Worm (Caenorhabditis elegans) whole organism, L1 larva: Measurements from ENCODE around the gene F41E6.1.

Experiments
- C04F5.9 ChIP-seq: sonication (generic microtip); optimal IDR thresholded peaks from 2 replicates; lab custom pipeline; 2016; ENCODE audit warnings: missing genetic modification characterization, missing compliant biosample characterization
- C16A3.4 ChIP-seq: fragments of 150-350 bp; optimal IDR thresholded peaks from 2 replicates; lab custom pipeline; 2014; ENCODE audit warnings: missing biosample characterization, missing genetic modification characterization
- Y116A8C.19 ChIP-seq: sonication (generic microtip); optimal IDR thresholded peaks from 2 replicates; lab custom pipeline; 2016; ENCODE audit warnings: missing compliant biosample characterization, missing genetic modification characterization, borderline replicate concordance
- alr-1 ChIP-seq: fragments of 200-800 bp; sonication (Bioruptor generic); optimal IDR thresholded peaks from 2 replicates; lab custom pipeline; 2018; ENCODE audit warnings: borderline replicate concordance, mild to moderate bottlenecking, missing genetic modification characterization, missing compliant biosample characterization
- aly-2 ChIP-seq: fragments of 150-350 bp; optimal IDR thresholded peaks from 2 replicates; lab custom pipeline; 2014; ENCODE audit warnings: missing biosample characterization, missing genetic modification characterization
- ama-1 ChIP-seq: fragments of 150-350 bp; optimal IDR thresholded peaks from 2 replicates; lab custom pipeline; 2014
- ceh-8 ChIP-seq: fragments of 200-800 bp; sonication (Bioruptor generic); optimal IDR thresholded peaks from 2 replicates; lab custom pipeline; 2018; ENCODE audit warnings: mild to moderate bottlenecking, missing genetic modification characterization, moderate library complexity, missing compliant biosample characterization
- ceh-82 ChIP-seq, 3 experiments: fragments of 150-350 bp in 1 of 3; sonication (generic microtip) in 2 of 3; optimal IDR thresholded peaks; 2 replicates each; lab custom pipeline; 2014 to 2017; ENCODE audit warnings: missing biosample characterization in 3 of 3, missing genetic modification characterization in 3 of 3
- ceh-88 ChIP-seq: fragments of 200-800 bp; sonication (Bioruptor generic); IDR thresholded peaks from 2 replicates; pipeline ENCODE4 v1.3.6; 2022; ENCODE audit warnings: missing genetic modification characterization, missing compliant biosample characterization
- ces-1 ChIP-seq: fragments of 150-350 bp; optimal IDR thresholded peaks from 2 replicates; lab custom pipeline; 2014; ENCODE audit warnings: missing biosample characterization, missing genetic modification reagents, missing genetic modification characterization
- efl-1 ChIP-seq, 4 experiments: fragments of 150-350 bp; optimal IDR thresholded peaks in 3 of 4; peaks in 1 of 4; 1 replicate in 1 of 4; 2 replicates in 3 of 4; lab custom pipeline; 2014; ENCODE audit warnings: missing biosample characterization in 2 of 4, missing genetic modification characterization in 2 of 4, missing genetic modification reagents in 2 of 4
- efl-3 ChIP-seq: fragments of 200-800 bp; sonication (Bioruptor generic); optimal IDR thresholded peaks from 2 replicates; lab custom pipeline; 2018; ENCODE audit warnings: mild to moderate bottlenecking, missing genetic modification characterization, missing compliant biosample characterization
- egl-13 ChIP-seq: sonication (generic microtip); optimal IDR thresholded peaks from 2 replicates; lab custom pipeline; 2016; ENCODE audit warnings: missing genotype, missing genetic modification reagents, missing genetic modification characterization, missing compliant biosample characterization
- elt-3 ChIP-seq, 6 experiments: fragments of 150-350 bp in 1 of 6; sonication (generic microtip); optimal IDR thresholded peaks; 2 replicates each; lab custom pipeline; 2017 to 2018; ENCODE audit warnings: missing biosample characterization in 6 of 6, missing genetic modification characterization in 6 of 6, inconsistent platforms in 1 of 6
- ets-5 ChIP-seq: fragments of 200-800 bp; sonication (Bioruptor generic); IDR thresholded peaks from 2 replicates; pipeline ENCODE4 v1.3.6; 2022; ENCODE audit warnings: missing genetic modification characterization, missing compliant biosample characterization
- fkh-10 ChIP-seq: sonication (generic microtip); optimal IDR thresholded peaks from 2 replicates; lab custom pipeline; 2017; ENCODE audit warnings: missing biosample characterization, missing genetic modification reagents, missing genetic modification characterization
- grh-1 ChIP-seq: fragments of 200-800 bp; sonication (Bioruptor generic); IDR thresholded peaks from 2 replicates; pipeline ENCODE4 v1.3.6; 2022; ENCODE audit warnings: missing genetic modification reagents, missing genetic modification characterization, missing compliant biosample characterization
- hlh-17 ChIP-seq: fragments of 200-800 bp; sonication (Bioruptor generic); optimal IDR thresholded peaks from 2 replicates; lab custom pipeline; 2018; ENCODE audit warnings: missing genetic modification characterization, mild to moderate bottlenecking, missing compliant biosample characterization, moderate library complexity, borderline replicate concordance
- hlh-4 ChIP-seq: sonication (generic microtip); optimal IDR thresholded peaks from 2 replicates; lab custom pipeline; 2016; ENCODE audit warnings: mild to moderate bottlenecking, missing genetic modification characterization, missing compliant biosample characterization
- hpl-2 ChIP-seq: fragments of 150-350 bp; optimal IDR thresholded peaks from 2 replicates; lab custom pipeline; 2014; ENCODE audit warnings: missing biosample characterization, missing genetic modification reagents, missing genetic modification characterization
- jun-1 ChIP-seq: fragments of 150-350 bp; optimal IDR thresholded peaks from 2 replicates; lab custom pipeline; 2014; ENCODE audit warnings: missing biosample characterization, missing genetic modification reagents, missing genetic modification characterization
- lin-13 ChIP-seq: fragments of 150-350 bp; optimal IDR thresholded peaks from 2 replicates; lab custom pipeline; 2014; ENCODE audit warnings: missing biosample characterization, missing genetic modification reagents, missing genetic modification characterization
- lin-14 ChIP-seq: fragments of 200-800 bp; sonication (Bioruptor generic); optimal IDR thresholded peaks from 2 replicates; lab custom pipeline; 2018; ENCODE audit warnings: mild to moderate bottlenecking, missing genetic modification characterization, moderate library complexity, missing compliant biosample characterization
- lin-15B ChIP-seq: fragments of 150-350 bp; sonication (generic microtip); optimal IDR thresholded peaks from 3 replicates; lab custom pipeline; 2014; ENCODE audit warnings: missing biosample characterization, missing genetic modification characterization
- lin-35 ChIP-seq, 2 experiments: fragments of 150-350 bp; optimal IDR thresholded peaks; 2 replicates each; lab custom pipeline; 2014; ENCODE audit warnings: missing biosample characterization in 2 of 2, missing genetic modification characterization in 2 of 2, missing genetic modification reagents in 2 of 2
- lsy-2 ChIP-seq, 2 experiments: fragments of 150-350 bp; optimal IDR thresholded peaks; 2 replicates each; lab custom pipeline; 2014; ENCODE audit warnings: missing biosample characterization in 2 of 2, missing genetic modification characterization in 2 of 2
- mab-9 ChIP-seq: fragments of 200-800 bp; sonication (Bioruptor generic); IDR thresholded peaks from 2 replicates; pipeline ENCODE4 v1.3.6; 2022; ENCODE audit warnings: missing genetic modification reagents, missing genetic modification characterization, missing compliant biosample characterization
- mdl-1 ChIP-seq, 2 experiments: fragments of 150-350 bp; optimal IDR thresholded peaks; 2 replicates each; lab custom pipeline; 2014 to 2017; ENCODE audit warnings: missing biosample characterization in 2 of 2, missing genetic modification characterization in 2 of 2, inconsistent platforms in 1 of 2
- mef-2 ChIP-seq: fragments of 150-350 bp; optimal IDR thresholded peaks from 2 replicates; lab custom pipeline; 2014; ENCODE audit warnings: missing biosample characterization, missing genetic modification characterization
- mep-1 ChIP-seq: fragments of 150-350 bp; optimal IDR thresholded peaks from 2 replicates; lab custom pipeline; 2014; ENCODE audit warnings: missing biosample characterization, missing genetic modification characterization
- nhr-11 ChIP-seq: fragments of 150-350 bp; optimal IDR thresholded peaks from 2 replicates; lab custom pipeline; 2014; ENCODE audit warnings: missing biosample characterization, missing genetic modification characterization
- nhr-12 ChIP-seq: sonication (generic microtip); optimal IDR thresholded peaks from 2 replicates; lab custom pipeline; 2017; ENCODE audit warnings: missing biosample characterization, missing genetic modification characterization
- nhr-19 ChIP-seq: fragments of 200-800 bp; sonication (Bioruptor generic); conservative IDR thresholded peaks from 2 replicates; pipeline ENCODE4 v1.3.6; 2022; ENCODE audit warnings: missing genetic modification characterization, missing compliant biosample characterization
- nhr-237 ChIP-seq: fragments of 150-350 bp; optimal IDR thresholded peaks from 2 replicates; lab custom pipeline; 2014; ENCODE audit warnings: missing biosample characterization, missing genetic modification characterization
- nhr-47 ChIP-seq: sonication (generic microtip); optimal IDR thresholded peaks from 2 replicates; lab custom pipeline; 2016; ENCODE audit warnings: mild to moderate bottlenecking, missing genetic modification characterization, moderate library complexity, missing compliant biosample characterization
- nhr-71 ChIP-seq: sonication (generic microtip); optimal IDR thresholded peaks from 2 replicates; lab custom pipeline; 2016; ENCODE audit warnings: mild to moderate bottlenecking, missing genetic modification characterization, moderate library complexity, missing compliant biosample characterization
- nhr-76 ChIP-seq: sonication (generic microtip); optimal IDR thresholded peaks from 2 replicates; lab custom pipeline; 2017; ENCODE audit warnings: missing biosample characterization, missing genetic modification characterization
- nhr-85 ChIP-seq: sonication (generic microtip); peaks from one replicate; lab custom pipeline; 2016; ENCODE audit warnings: missing genetic modification characterization, inconsistent platforms, missing compliant biosample characterization
- pag-3 ChIP-seq: sonication (generic microtip); optimal IDR thresholded peaks from 2 replicates; lab custom pipeline; 2017; ENCODE audit warnings: missing genetic modification characterization, mild to moderate bottlenecking, missing compliant biosample characterization, antibody characterized with exemption, borderline replicate concordance; ENCODE audit not compliant: insufficient read depth
- pax-3 ChIP-seq: fragments of 200-800 bp; sonication (Bioruptor generic); optimal IDR thresholded peaks from 2 replicates; lab custom pipeline; 2018; ENCODE audit warnings: mild to moderate bottlenecking, missing genetic modification characterization, moderate library complexity, missing compliant biosample characterization
- rnt-1 ChIP-seq: sonication (generic microtip); optimal IDR thresholded peaks from 2 replicates; lab custom pipeline; 2016; ENCODE audit warnings: mild to moderate bottlenecking, missing genetic modification characterization, moderate library complexity, missing compliant biosample characterization
- sox-4 ChIP-seq: sonication (generic microtip); optimal IDR thresholded peaks from 2 replicates; lab custom pipeline; 2016; ENCODE audit warnings: missing genetic modification characterization, missing compliant biosample characterization
- sup-37 ChIP-seq: fragments of 200-800 bp; sonication (Bioruptor generic); optimal IDR thresholded peaks from 2 replicates; lab custom pipeline; 2018; ENCODE audit warnings: mild to moderate bottlenecking, missing genetic modification characterization, missing compliant biosample characterization
- swsn-7 ChIP-seq: sonication (generic microtip); optimal IDR thresholded peaks from 2 replicates; lab custom pipeline; 2016; ENCODE audit warnings: missing genetic modification characterization, missing compliant biosample characterization
- tbx-2 ChIP-seq: sonication (generic microtip); optimal IDR thresholded peaks from 2 replicates; lab custom pipeline; 2016; ENCODE audit warnings: missing genetic modification characterization, missing compliant biosample characterization
- tlp-1 ChIP-seq: fragments of 150-350 bp; optimal IDR thresholded peaks from 2 replicates; lab custom pipeline; 2014; ENCODE audit warnings: missing biosample characterization, missing genetic modification characterization
- unc-98 ChIP-seq: fragments of 200-800 bp; sonication (Bioruptor generic); IDR thresholded peaks from 2 replicates; pipeline ENCODE4 v1.3.6; 2022; ENCODE audit warnings: missing genetic modification characterization, missing compliant biosample characterization
- vab-15 ChIP-seq: sonication (generic microtip); optimal IDR thresholded peaks from 2 replicates; lab custom pipeline; 2017; ENCODE audit warnings: missing genotype, mild to moderate bottlenecking, missing genetic modification characterization, missing compliant biosample characterization
- zag-1 ChIP-seq: fragments of 150-350 bp; optimal IDR thresholded peaks from 2 replicates; lab custom pipeline; 2014; ENCODE audit warnings: missing biosample characterization, missing genetic modification characterization
- zip-4 ChIP-seq: fragments of 200-800 bp; sonication (Bioruptor generic); optimal IDR thresholded peaks from 2 replicates; lab custom pipeline; 2018; ENCODE audit warnings: mild to moderate bottlenecking, missing genetic modification characterization, moderate library complexity, missing compliant biosample characterization

Gene F41E6.1

DNA sequence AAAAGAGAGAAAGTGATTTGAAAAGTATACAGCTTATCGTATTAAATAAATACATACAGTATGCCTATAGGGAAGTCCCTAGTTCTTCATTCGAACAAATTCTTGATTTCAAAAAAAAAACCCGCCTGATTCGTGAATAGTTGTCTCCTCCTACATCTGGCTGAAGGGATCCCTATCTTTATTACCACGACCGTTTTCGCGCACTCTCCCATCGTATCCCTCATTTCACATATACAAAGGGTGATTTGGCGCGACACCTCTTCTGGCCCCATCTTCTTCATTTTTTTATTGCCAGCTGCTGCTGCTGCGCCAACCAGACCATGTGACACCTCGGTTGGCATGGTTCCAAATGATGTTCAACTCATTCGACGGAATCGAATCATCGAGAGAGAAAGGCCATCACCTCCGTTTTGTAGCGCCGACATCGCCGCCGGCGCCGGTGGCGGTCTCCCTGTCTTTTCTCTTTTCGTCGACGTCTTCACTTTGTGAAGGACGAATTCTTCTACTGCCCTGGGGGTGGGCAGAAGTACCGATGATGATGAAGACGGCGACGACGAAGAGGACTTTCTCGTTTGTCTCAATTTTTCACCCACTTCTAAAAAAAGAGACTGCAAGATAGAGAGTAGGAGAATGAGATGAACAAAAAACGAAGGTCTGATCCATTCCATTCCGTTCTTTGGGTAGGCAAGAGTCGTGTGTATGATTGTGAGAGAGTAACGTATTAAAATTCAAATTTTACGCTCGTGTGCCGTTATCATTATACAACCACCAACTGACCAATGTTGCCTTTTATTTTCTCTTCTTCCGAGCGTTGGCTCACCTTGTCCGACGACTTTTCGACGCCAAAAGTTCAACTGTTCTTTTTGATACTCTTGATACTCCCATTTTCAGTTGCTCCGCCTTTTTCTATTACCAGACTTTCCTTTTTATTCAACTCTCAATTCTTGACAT lies 39.9 kb downstream of the F41E6.1 start:
- TF ChIP-seq C04F5.9 (tag; lab: Kevin White, UChicago) (no peak), nhr-19 (GFP tag; lab: Robert Waterston, UW) (peak; percentile 64), mef-2 (tag; lab: Kevin White, UChicago) (no peak), lin-15B (tag; lab: Kevin White, UChicago) (no peak), ces-1 (GFP tag; lab: Kevin White, UChicago) (no peak), unc-98 (GFP tag; lab: Robert Waterston, UW) (no peak), Y116A8C.19 (tag; lab: Kevin White, UChicago) (no peak), hlh-17 (GFP tag; lab: Kevin White, UChicago) (no peak), ceh-82 (tag; optimal IDR thresholded peaks at IDR 0.05; lab: Kevin White, UChicago) (peak in 1 of 3 experiments; percentile 19), ceh-8 (no peak), aly-2 (no peak), hpl-2 (GFP tag; lab: Kevin White, UChicago) (no peak), efl-1 (optimal IDR thresholded peaks at IDR 0.05; lab: Kevin White, UChicago) (no peak), efl-1 (GFP tag; optimal IDR thresholded peaks at IDR 0.05 in 1 of 2; lab: Kevin White, UChicago) (peak in 1 of 2 experiments; percentile 75), elt-3 (tag; optimal IDR thresholded peaks at IDR 0.05; lab: Kevin White, UChicago) (peak in 4 of 6 experiments; percentile 13 to 64 (median 35)), mdl-1 (tag; optimal IDR thresholded peaks at IDR 0.05; lab: Kevin White, UChicago) (peak in 1 of 2 experiments; percentile 51), zip-4 (GFP tag; lab: Kevin White, UChicago) (no peak), grh-1 (GFP tag; lab: Robert Waterston, UW) (peak; percentile 62; the same call in 1 of the 2 replicates), nhr-237 (tag; lab: Kevin White, UChicago) (no peak), hlh-4 (tag; lab: Kevin White, UChicago) (no peak), lsy-2 (tag; optimal IDR thresholded peaks at IDR 0.05; lab: Kevin White, UChicago) (peak; percentile 22 to 39), sup-37 (no peak), ama-1 (lab: Kevin White, UChicago) (no peak), pax-3 (no peak), nhr-85 (tag; lab: Kevin White, UChicago) (peak; percentile 99), ceh-88 (no peak), lin-35 (GFP tag; optimal IDR thresholded peaks at IDR 0.05; lab: Kevin White, UChicago) (peak in 1 of 2 experiments; percentile 36), mep-1 (tag; lab: Kevin White, UChicago) (peak; percentile 47), nhr-71 (tag; lab: Kevin White, UChicago) (peak; percentile 86), C16A3.4 (peak; percentile 34), efl-3 (GFP tag; lab: Kevin White, UChicago) (no peak), nhr-76 (tag; lab: Kevin White, UChicago) (no peak), nhr-47 (tag; lab: Kevin White, UChicago) (peak; percentile 69), mab-9 (GFP tag; lab: Robert Waterston, UW) (no peak), lin-14 (GFP tag; lab: Kevin White, UChicago) (peak; percentile 93), zag-1 (tag; lab: Kevin White, UChicago) (no peak), nhr-11 (no peak), sox-4 (tag; lab: Kevin White, UChicago) (no peak), tlp-1 (tag; lab: Kevin White, UChicago) (no peak), ets-5 (GFP tag; lab: Robert Waterston, UW) (no peak), swsn-7 (tag; lab: Kevin White, UChicago) (peak; percentile 6), tbx-2 (tag; lab: Kevin White, UChicago) (peak; percentile 53), fkh-10 (no peak), pag-3 (peak; percentile 19), lin-13 (GFP tag; lab: Kevin White, UChicago) (peak; percentile 4), alr-1 (tag; lab: Kevin White, UChicago) (no peak), rnt-1 (tag; lab: Kevin White, UChicago) (no peak), nhr-12 (tag; lab: Kevin White, UChicago) (no peak), jun-1 (tag; lab: Kevin White, UChicago) (no peak), egl-13 (no peak), vab-15 (tag; lab: Kevin White, UChicago) (no peak)
